Fruit fly (Drosophila melanogaster) whole organism, embryonic: Measurements from ENCODE around the gene ProRS-m.

Experiments
- CG10267 ChIP-seq: fragments of 200-800 bp; sonication (Bioruptor generic); optimal IDR thresholded peaks from 2 replicates; lab custom pipeline; 2018; ENCODE audit warnings: missing biosample characterization, mild to moderate bottlenecking, missing genetic modification characterization, moderate library complexity
- CG10274 ChIP-seq: fragments of 200-800 bp; sonication (Bioruptor generic); optimal IDR thresholded peaks from 3 replicates; lab custom pipeline; 2017; ENCODE audit warnings: missing biosample characterization, mild to moderate bottlenecking, missing genetic modification characterization
- CG10654 ChIP-seq: fragments of 200-800 bp; sonication (Bioruptor generic); optimal IDR thresholded peaks from 2 replicates; lab custom pipeline; 2016; ENCODE audit warnings: missing biosample characterization, missing genetic modification characterization
- CG12744 ChIP-seq: fragments of 200-800 bp; sonication (Bioruptor generic); optimal IDR thresholded peaks from 2 replicates; lab custom pipeline; 2016; ENCODE audit warnings: missing biosample characterization, missing genetic modification characterization
- CG13775 ChIP-seq: fragments of 200-800 bp; sonication (Bioruptor generic); optimal IDR thresholded peaks from 3 replicates; lab custom pipeline; 2017; ENCODE audit warnings: missing biosample characterization, mild to moderate bottlenecking, missing genetic modification characterization
- CG16815 ChIP-seq: fragments of 200-800 bp; sonication (Bioruptor generic); optimal IDR thresholded peaks from 3 replicates; lab custom pipeline; 2017; ENCODE audit warnings: missing biosample characterization, mild to moderate bottlenecking, missing genetic modification characterization
- CG18011 ChIP-seq: fragments of 200-800 bp; sonication (Bioruptor generic); optimal IDR thresholded peaks from 2 replicates; lab custom pipeline; 2017; ENCODE audit warnings: missing biosample characterization, missing genetic modification characterization, mild to moderate bottlenecking, moderate library complexity, missing genotype
- CG33557 ChIP-seq: fragments of 200-800 bp; sonication (Bioruptor generic); optimal IDR thresholded peaks from 2 replicates; lab custom pipeline; 2019; ENCODE audit warnings: missing biosample characterization, mild to moderate bottlenecking, missing genetic modification characterization, moderate library complexity
- CG43689 ChIP-seq: fragments of 200-800 bp; sonication (Bioruptor generic); IDR thresholded peaks from 2 replicates; pipeline ENCODE4 v1.3.6; 2022; ENCODE audit warnings: missing biosample characterization, missing genetic modification characterization
- CG4617 ChIP-seq: fragments of 200-800 bp; sonication (Bioruptor generic); optimal IDR thresholded peaks from 3 replicates; lab custom pipeline; 2016; ENCODE audit warnings: missing biosample characterization, missing genetic modification characterization, borderline replicate concordance
- CG4820 ChIP-seq: fragments of 200-800 bp; sonication (Bioruptor generic); optimal IDR thresholded peaks from 3 replicates; lab custom pipeline; 2016; ENCODE audit warnings: missing biosample characterization, missing genetic modification characterization
- CG7271 ChIP-seq: fragments of 200-800 bp; sonication (Bioruptor generic); optimal IDR thresholded peaks from 2 replicates; lab custom pipeline; 2018; ENCODE audit warnings: missing biosample characterization, mild to moderate bottlenecking, missing genetic modification characterization, moderate library complexity
- CG7372 ChIP-seq: fragments of 200-800 bp; sonication (Bioruptor generic); IDR thresholded peaks from 2 replicates; pipeline ENCODE4 v1.3.6; 2022; ENCODE audit warnings: missing biosample characterization, missing genetic modification characterization
- CG7839 ChIP-seq: fragments of 200-800 bp; sonication (Bioruptor generic); optimal IDR thresholded peaks from 3 replicates; lab custom pipeline; 2018; ENCODE audit warnings: missing biosample characterization, mild to moderate bottlenecking, missing genetic modification characterization, moderate library complexity
- CG8765 ChIP-seq: fragments of 200-800 bp; sonication (Bioruptor generic); IDR thresholded peaks from 2 replicates; pipeline ENCODE4 v1.3.6; 2022; ENCODE audit warnings: missing biosample characterization, missing genetic modification characterization
- CrebB ChIP-seq: fragments of 200-800 bp; sonication (Bioruptor generic); optimal IDR thresholded peaks from 3 replicates; lab custom pipeline; 2018; ENCODE audit warnings: missing biosample characterization, mild to moderate bottlenecking, missing genetic modification characterization
- Dbx ChIP-seq: fragments of 200-800 bp; sonication (Bioruptor generic); IDR thresholded peaks from 3 replicates; pipeline ENCODE4 v1.3.6; 2022; ENCODE audit warnings: missing biosample characterization, missing genetic modification characterization
- Dek ChIP-seq: fragments of 200-800 bp; sonication (Bioruptor generic); optimal IDR thresholded peaks from 3 replicates; lab custom pipeline; 2019; ENCODE audit warnings: missing biosample characterization, mild to moderate bottlenecking, missing genetic modification characterization, moderate library complexity
- E2f2 ChIP-seq: fragments of 200-800 bp; sonication (Bioruptor generic); IDR thresholded peaks from 2 replicates; pipeline ENCODE4 v1.3.6; 2022; ENCODE audit warnings: missing biosample characterization, missing genetic modification characterization
- Eip74EF ChIP-seq, 2 experiments: fragments of 200-800 bp in 1 of 2; fragments of >200 bp in 1 of 2; sonication (Bioruptor generic) in 1 of 2; optimal IDR thresholded peaks; 2 replicates each; lab custom pipeline; 2017 to 2019; ENCODE audit warnings: missing biosample characterization in 2 of 2, missing genetic modification characterization in 2 of 2, mild to moderate bottlenecking in 1 of 2, moderate library complexity in 1 of 2
- Ets97D ChIP-seq: fragments of 200-800 bp; sonication (Bioruptor generic); optimal IDR thresholded peaks from 3 replicates; lab custom pipeline; 2016; ENCODE audit warnings: missing biosample characterization, missing genetic modification characterization
- Gsc ChIP-seq: fragments of 200-800 bp; sonication (Bioruptor generic); IDR thresholded peaks from 2 replicates; pipeline ENCODE4 v1.3.6; 2022; ENCODE audit warnings: missing biosample characterization, missing genetic modification characterization
- Gug ChIP-seq: fragments of 200-800 bp; sonication (Bioruptor generic); IDR thresholded peaks from 4 replicates; pipeline ENCODE4 v1.3.6; 2022; ENCODE audit warnings: missing biosample characterization, missing genetic modification characterization
- HLH4C ChIP-seq: fragments of 200-800 bp; sonication (Bioruptor generic); IDR thresholded peaks from 3 replicates; pipeline ENCODE4 v1.3.6; 2022; ENCODE audit warnings: missing biosample characterization, missing genetic modification characterization; ENCODE audit not compliant: partially characterized antibody
- HmgZ ChIP-seq: fragments of 200-800 bp; sonication (Bioruptor generic); optimal IDR thresholded peaks from 2 replicates; lab custom pipeline; 2018; ENCODE audit warnings: missing biosample characterization, mild to moderate bottlenecking, missing genetic modification characterization
- Sox102F ChIP-seq: fragments of 200-800 bp; sonication (Bioruptor generic); optimal IDR thresholded peaks from 2 replicates; lab custom pipeline; 2018; ENCODE audit warnings: missing biosample characterization, mild to moderate bottlenecking, missing genetic modification characterization, moderate library complexity
- cato ChIP-seq: fragments of 200-800 bp; sonication (Bioruptor generic); optimal IDR thresholded peaks from 2 replicates; lab custom pipeline; 2016; ENCODE audit warnings: missing biosample characterization, missing genetic modification characterization, borderline replicate concordance
- caup ChIP-seq: fragments of 200-800 bp; sonication (Bioruptor generic); optimal IDR thresholded peaks from 3 replicates; lab custom pipeline; 2017; ENCODE audit warnings: missing biosample characterization, mild to moderate bottlenecking, missing genetic modification characterization, moderate library complexity; ENCODE audit not compliant: severe bottlenecking
- corto ChIP-seq: fragments of 200-800 bp; sonication (Bioruptor generic); optimal IDR thresholded peaks from 2 replicates; lab custom pipeline; 2016; ENCODE audit warnings: missing biosample characterization, mild to moderate bottlenecking, missing genetic modification characterization, moderate library complexity
- cwo ChIP-seq: fragments of 200-800 bp; sonication (Bioruptor generic); optimal IDR thresholded peaks from 3 replicates; lab custom pipeline; 2017; ENCODE audit warnings: missing biosample characterization, missing genetic modification characterization, mild to moderate bottlenecking, moderate library complexity, missing genetic modification reagents
- ewg ChIP-seq: fragments of 200-800 bp; sonication (Bioruptor generic); optimal IDR thresholded peaks from 3 replicates; lab custom pipeline; 2017; ENCODE audit warnings: mild to moderate bottlenecking, missing biosample characterization, missing genetic modification reagents, missing genetic modification characterization
- fu2 ChIP-seq: fragments of 200-800 bp; sonication (Bioruptor generic); optimal IDR thresholded peaks from 2 replicates; lab custom pipeline; 2016; ENCODE audit warnings: missing biosample characterization, missing genetic modification characterization
- gcm2 ChIP-seq: fragments of 200-800 bp; sonication (Bioruptor generic); optimal IDR thresholded peaks from 2 replicates; lab custom pipeline; 2016; ENCODE audit warnings: missing biosample characterization, missing genetic modification characterization
- gsb ChIP-seq: fragments of 200-800 bp; sonication (Bioruptor generic); IDR thresholded peaks from 2 replicates; pipeline ENCODE4 v1.3.6; 2022; ENCODE audit warnings: missing biosample characterization, missing genetic modification characterization
- ken ChIP-seq: fragments of 200-800 bp; sonication (Bioruptor generic); IDR thresholded peaks from 3 replicates; pipeline ENCODE4 v1.3.6; 2022; ENCODE audit warnings: missing biosample characterization, missing genetic modification characterization
- klu ChIP-seq: fragments of 200-800 bp; sonication (Bioruptor generic); IDR thresholded peaks from 2 replicates; pipeline ENCODE4 v1.3.6; 2022; ENCODE audit warnings: missing biosample characterization, missing genetic modification characterization
- lilli ChIP-seq: fragments of 200-800 bp; sonication (Bioruptor generic); optimal IDR thresholded peaks from 3 replicates; lab custom pipeline; 2016; ENCODE audit warnings: missing biosample characterization, missing genetic modification characterization
- lola ChIP-seq, 3 experiments: fragments of >200 bp in 2 of 3; fragments of 200-800 bp in 1 of 3; sonication (Bioruptor generic) in 1 of 3; optimal IDR thresholded peaks; 2 replicates each; lab custom pipeline; 2017 to 2019; ENCODE audit warnings: missing biosample characterization in 3 of 3, missing genetic modification characterization in 3 of 3, mild to moderate bottlenecking in 1 of 3, moderate library complexity in 1 of 3
- nau ChIP-seq: fragments of 200-800 bp; sonication (Bioruptor generic); optimal IDR thresholded peaks from 3 replicates; lab custom pipeline; 2017; ENCODE audit warnings: missing biosample characterization, mild to moderate bottlenecking, missing genetic modification characterization, missing genetic modification reagents
- peb ChIP-seq: fragments of 200-800 bp; sonication (Bioruptor generic); IDR thresholded peaks from 2 replicates; pipeline ENCODE4 v1.3.6; 2022; ENCODE audit warnings: missing biosample characterization, missing genetic modification characterization
- pfk ChIP-seq: fragments of 200-800 bp; sonication (Bioruptor generic); optimal IDR thresholded peaks from 2 replicates; lab custom pipeline; 2018; ENCODE audit warnings: missing biosample characterization, mild to moderate bottlenecking, missing genetic modification characterization, moderate library complexity
- psq ChIP-seq: fragments of 200-800 bp; sonication (Bioruptor generic); optimal IDR thresholded peaks from 2 replicates; lab custom pipeline; 2017; ENCODE audit warnings: missing biosample characterization, missing genetic modification characterization
- pum ChIP-seq: fragments of 200-800 bp; sonication (Bioruptor generic); optimal IDR thresholded peaks from 2 replicates; lab custom pipeline; 2016; ENCODE audit warnings: missing biosample characterization, missing genetic modification characterization
- sens ChIP-seq: fragments of 200-800 bp; sonication (Bioruptor generic); peaks from one replicate; lab custom pipeline; 2016; ENCODE audit warnings: missing biosample characterization, missing genetic modification characterization
- sima ChIP-seq: fragments of 200-800 bp; sonication (Bioruptor generic); optimal IDR thresholded peaks from 2 replicates; lab custom pipeline; 2016; ENCODE audit warnings: missing biosample characterization, missing genetic modification characterization
- slbo ChIP-seq: fragments of 200-800 bp; sonication (Bioruptor generic); IDR thresholded peaks from 2 replicates; pipeline ENCODE4 v1.3.6; 2022; ENCODE audit warnings: missing biosample characterization, missing genetic modification characterization
- tap ChIP-seq: fragments of 200-800 bp; optimal IDR thresholded peaks from 3 replicates; lab custom pipeline; 2019; ENCODE audit warnings: missing biosample characterization, mild to moderate bottlenecking, missing genetic modification characterization, moderate library complexity
- tgo ChIP-seq: fragments of 200-800 bp; sonication (Bioruptor generic); IDR thresholded peaks from 3 replicates; pipeline ENCODE4 v1.3.6; 2022; ENCODE audit warnings: missing biosample characterization, missing genetic modification characterization
- trh ChIP-seq: fragments of 200-800 bp; sonication (Bioruptor generic); optimal IDR thresholded peaks from 2 replicates; lab custom pipeline; 2016; ENCODE audit warnings: missing biosample characterization, missing genetic modification characterization
- wor ChIP-seq: fragments of 200-800 bp; sonication (Bioruptor generic); IDR thresholded peaks from 2 replicates; pipeline ENCODE4 v1.3.6; 2022; ENCODE audit warnings: missing biosample characterization, missing genetic modification characterization

The ProRS-m gene

DNA sequence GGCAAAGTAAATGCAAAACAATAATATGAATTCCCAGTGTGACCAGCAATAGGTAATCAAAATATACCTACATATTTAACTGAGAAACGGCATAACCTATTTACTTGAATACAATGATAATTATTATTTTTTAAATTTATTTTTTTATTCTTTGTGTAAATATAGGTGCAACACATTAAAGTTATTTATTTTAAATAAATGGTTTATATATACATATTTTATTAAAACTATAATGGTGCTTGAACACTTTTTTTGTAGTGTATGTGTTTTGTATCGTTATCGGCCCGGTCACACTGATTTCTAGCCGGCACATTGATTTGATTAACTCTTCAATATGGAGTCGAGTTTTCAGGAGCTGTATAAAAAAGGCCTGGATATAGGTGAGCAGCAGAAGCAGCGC, at the start of gene ProRS-m, which contains the start of the genes CG42304 and Snup (continued):
- peak; percentile 29 for TF ChIP-seq ewg (GFP tag; lab: Kevin White, UChicago)
- no peak for TF ChIP-seq gcm2 (GFP tag; lab: Kevin White, UChicago)
- peak; percentile 47; the same call in 1 of the 2 replicates for TF ChIP-seq klu (GFP tag; lab: Robert Waterston, UW)
- TF ChIP-seq nau (GFP tag; lab: Kevin White, UChicago): no peak
- no peak for TF ChIP-seq CG12744 (GFP tag; lab: Kevin White, UChicago)
- TF ChIP-seq E2f2 (GFP tag; lab: Robert Waterston, UW): peak; percentile 57
- peak; percentile 36 for TF ChIP-seq CG4617 (GFP tag; lab: Kevin White, UChicago)
- peak; percentile 56; the same call in 1 of the 2 replicates for TF ChIP-seq CG7372
- TF ChIP-seq peb: peak; percentile 58; the same call in 1 of the 2 replicates
- no peak for TF ChIP-seq sima (GFP tag; lab: Kevin White, UChicago)
- no peak for TF ChIP-seq corto (GFP tag; lab: Kevin White, UChicago)
- peak; percentile 1 for TF ChIP-seq HmgZ (tag; lab: Kevin White, UChicago)
- TF ChIP-seq pum (GFP tag; lab: Kevin White, UChicago): no peak
- no peak for TF ChIP-seq fu2 (GFP tag; lab: Kevin White, UChicago)
- no peak for TF ChIP-seq trh
- TF ChIP-seq caup (GFP tag; lab: Kevin White, UChicago): no peak
- TF ChIP-seq tap (tag; lab: Kevin White, UChicago): no peak
- TF ChIP-seq ken: no peak; the same call in 2 of the 3 replicates
- TF ChIP-seq CG33557 (GFP tag; lab: Kevin White, UChicago): peak; percentile 29
- peak; percentile 62 for TF ChIP-seq Sox102F (GFP tag; lab: Kevin White, UChicago)
- no peak for TF ChIP-seq Gsc (GFP tag; lab: Robert Waterston, UW)
- no peak for TF ChIP-seq CG10654 (GFP tag; lab: Kevin White, UChicago)
- TF ChIP-seq lola (GFP tag; optimal IDR thresholded peaks at IDR 0.05; lab: Kevin White, UChicago): no peak
- TF ChIP-seq CG13775 (GFP tag; lab: Kevin White, UChicago): peak; percentile 45
- TF ChIP-seq gsb (GFP tag; lab: Robert Waterston, UW): no peak
- peak; percentile 54 for TF ChIP-seq CG7271 (tag; lab: Kevin White, UChicago)
- no peak for TF ChIP-seq pfk (GFP tag; lab: Kevin White, UChicago)
- peak; percentile 70 for TF ChIP-seq CG7839 (tag; lab: Kevin White, UChicago)
- peak; percentile 19 for TF ChIP-seq CG4820
- TF ChIP-seq cwo (GFP tag; lab: Kevin White, UChicago): no peak
- peak; percentile 53 for TF ChIP-seq sens
- TF ChIP-seq CG16815 (GFP tag; lab: Kevin White, UChicago): no peak
- no peak for TF ChIP-seq lilli
- no peak for TF ChIP-seq CrebB (tag; lab: Kevin White, UChicago)
- TF ChIP-seq CG43689 (GFP tag; lab: Robert Waterston, UW): peak; percentile 42; the same call in 1 of the 2 replicates
- TF ChIP-seq wor (GFP tag; lab: Robert Waterston, UW): peak; percentile 30; the same call in 1 of the 2 replicates
- no peak for TF ChIP-seq Ets97D
- TF ChIP-seq HLH4C (GFP tag; lab: Robert Waterston, UW): no peak
- no peak for TF ChIP-seq Eip74EF (GFP tag; optimal IDR thresholded peaks at IDR 0.05; lab: Kevin White, UChicago)
- TF ChIP-seq CG8765 (GFP tag; lab: Robert Waterston, UW): no peak
- TF ChIP-seq Gug (GFP tag; lab: Robert Waterston, UW): no peak; the same call in 3 of the 4 replicates
- peak; percentile 63 for TF ChIP-seq CG10267 (tag; lab: Kevin White, UChicago)
- TF ChIP-seq psq (GFP tag; lab: Kevin White, UChicago): no peak
- peak; percentile 14 for TF ChIP-seq cato (GFP tag; lab: Kevin White, UChicago)
- no peak for TF ChIP-seq CG10274 (GFP tag; lab: Kevin White, UChicago)
- peak; percentile 12; the same call in 1 of the 3 replicates for TF ChIP-seq Dbx (GFP tag; lab: Robert Waterston, UW)
- TF ChIP-seq Dek (tag; lab: Kevin White, UChicago): peak; percentile 50
- no peak for TF ChIP-seq CG18011 (GFP tag; lab: Kevin White, UChicago)
- peak; percentile 83 for TF ChIP-seq slbo
- peak; percentile 86 for TF ChIP-seq tgo (GFP tag; lab: Robert Waterston, UW)
